Worm (Caenorhabditis elegans) whole organism, L2 larva: Measurements from ENCODE around the gene nfi-1.

Experiments
- Y55F3AM.14 ChIP-seq: fragments of 200-800 bp; sonication (Bioruptor generic); optimal IDR thresholded peaks from 2 replicates; lab custom pipeline; 2018; ENCODE audit warnings: mild to moderate bottlenecking, missing genetic modification characterization, missing compliant biosample characterization
- ZK546.5 ChIP-seq: sonication (generic microtip); optimal IDR thresholded peaks from 2 replicates; lab custom pipeline; 2017; ENCODE audit warnings: missing biosample characterization, missing genetic modification characterization
- alr-1 ChIP-seq: fragments of 150-350 bp; optimal IDR thresholded peaks from 2 replicates; lab custom pipeline; 2014; ENCODE audit warnings: missing biosample characterization, missing genetic modification characterization
- aly-2 ChIP-seq: fragments of 150-350 bp; optimal IDR thresholded peaks from 2 replicates; lab custom pipeline; 2014; ENCODE audit warnings: missing biosample characterization, missing genetic modification characterization
- blmp-1 ChIP-seq: sonication (generic microtip); optimal IDR thresholded peaks from 2 replicates; lab custom pipeline; 2017; ENCODE audit warnings: missing genetic modification characterization, mild to moderate bottlenecking, missing compliant biosample characterization, antibody characterized with exemption, moderate library complexity; ENCODE audit not compliant: insufficient read depth
- ceh-16 ChIP-seq: fragments of 150-350 bp; optimal IDR thresholded peaks from 2 replicates; lab custom pipeline; 2014; ENCODE audit warnings: missing biosample characterization, missing genetic modification characterization
- crh-2 ChIP-seq: sonication (generic microtip); optimal IDR thresholded peaks from 2 replicates; lab custom pipeline; 2017; ENCODE audit warnings: missing biosample characterization, missing genetic modification characterization
- dmd-4 ChIP-seq: sonication (generic microtip); optimal IDR thresholded peaks from 2 replicates; lab custom pipeline; 2017; ENCODE audit warnings: missing biosample characterization, missing genetic modification characterization
- egl-27 ChIP-seq: sonication (generic microtip); optimal IDR thresholded peaks from 3 replicates; lab custom pipeline; 2017; ENCODE audit warnings: missing biosample characterization, missing genetic modification reagents, missing genetic modification characterization
- elt-1 ChIP-seq: fragments of 150-350 bp; optimal IDR thresholded peaks from 2 replicates; lab custom pipeline; 2014; ENCODE audit warnings: missing biosample characterization, missing genetic modification characterization
- fos-1 ChIP-seq: fragments of 150-350 bp; optimal IDR thresholded peaks from 2 replicates; lab custom pipeline; 2014; ENCODE audit warnings: missing biosample characterization, missing genetic modification characterization
- gmeb-1 ChIP-seq: fragments of 150-350 bp; optimal IDR thresholded peaks from 2 replicates; lab custom pipeline; 2014; ENCODE audit warnings: missing biosample characterization, missing genetic modification characterization
- lin-11 ChIP-seq: fragments of 150-350 bp; sonication (generic microtip); optimal IDR thresholded peaks from 2 replicates; lab custom pipeline; 2014; ENCODE audit warnings: missing biosample characterization, missing genetic modification characterization, inconsistent platforms, mixed read lengths
- lin-13 ChIP-seq: fragments of 150-350 bp; optimal IDR thresholded peaks from 2 replicates; lab custom pipeline; 2014; ENCODE audit warnings: missing biosample characterization, missing genetic modification reagents, missing genetic modification characterization
- mab-5 ChIP-seq: fragments of 150-350 bp; optimal IDR thresholded peaks from 2 replicates; lab custom pipeline; 2014; ENCODE audit warnings: missing biosample characterization, missing genetic modification characterization
- mbf-1 ChIP-seq: sonication (generic microtip); optimal IDR thresholded peaks from 2 replicates; lab custom pipeline; 2017; ENCODE audit warnings: missing biosample characterization, missing genetic modification characterization
- mdl-1 ChIP-seq, 2 experiments: fragments of 150-350 bp in 1 of 2; sonication (generic microtip) in 1 of 2; optimal IDR thresholded peaks; 2 replicates each; lab custom pipeline; 2017; ENCODE audit warnings: missing biosample characterization in 2 of 2, missing genetic modification characterization in 2 of 2
- nhr-11 ChIP-seq: fragments of 150-350 bp; optimal IDR thresholded peaks from 2 replicates; lab custom pipeline; 2014; ENCODE audit warnings: missing biosample characterization, missing genetic modification characterization
- nhr-12 ChIP-seq: fragments of 150-350 bp; optimal IDR thresholded peaks from 2 replicates; lab custom pipeline; 2014; ENCODE audit warnings: missing biosample characterization, missing genetic modification characterization
- nhr-129 ChIP-seq: fragments of 150-350 bp; optimal IDR thresholded peaks from 2 replicates; lab custom pipeline; 2014; ENCODE audit warnings: missing biosample characterization, missing genetic modification characterization
- nhr-21 ChIP-seq: fragments of 150-350 bp; optimal IDR thresholded peaks from 2 replicates; lab custom pipeline; 2014; ENCODE audit warnings: missing biosample characterization, missing genetic modification characterization
- nhr-23 ChIP-seq: fragments of 150-350 bp; optimal IDR thresholded peaks from 2 replicates; lab custom pipeline; 2014; ENCODE audit warnings: missing biosample characterization, missing genetic modification reagents, missing genetic modification characterization
- nhr-25 ChIP-seq: fragments of 150-350 bp; sonication (generic microtip); optimal IDR thresholded peaks from 3 replicates; lab custom pipeline; 2014; ENCODE audit warnings: missing biosample characterization, missing genetic modification characterization
- nhr-6 ChIP-seq: fragments of 150-350 bp; optimal IDR thresholded peaks from 2 replicates; lab custom pipeline; 2014; ENCODE audit warnings: missing biosample characterization, missing genetic modification characterization
- nhr-77 ChIP-seq: fragments of 150-350 bp; optimal IDR thresholded peaks from 2 replicates; lab custom pipeline; 2014; ENCODE audit warnings: missing biosample characterization, missing genetic modification characterization
- peb-1 ChIP-seq: fragments of 150-350 bp; optimal IDR thresholded peaks from 2 replicates; lab custom pipeline; 2014; ENCODE audit warnings: missing biosample characterization, missing genetic modification characterization
- sem-4 ChIP-seq: fragments of 150-350 bp; optimal IDR thresholded peaks from 2 replicates; lab custom pipeline; 2014; ENCODE audit warnings: missing biosample characterization, missing genetic modification reagents, missing genetic modification characterization
- sma-3 ChIP-seq: sonication (generic microtip); optimal IDR thresholded peaks from 2 replicates; lab custom pipeline; 2016; ENCODE audit warnings: missing genetic modification reagents, missing genetic modification characterization, missing compliant biosample characterization
- sma-9 ChIP-seq, 2 experiments: fragments of 150-350 bp in 1 of 2; sonication (generic microtip) in 1 of 2; optimal IDR thresholded peaks; 2 replicates each; lab custom pipeline; 2014 to 2016; ENCODE audit warnings: missing genetic modification characterization in 2 of 2, mild to moderate bottlenecking in 1 of 2, missing biosample characterization in 1 of 2, missing compliant biosample characterization in 1 of 2, missing genetic modification reagents in 1 of 2, moderate library complexity in 1 of 2
- snpc-4 ChIP-seq: fragments of 150-350 bp; optimal IDR thresholded peaks from 2 replicates; lab custom pipeline; 2014; ENCODE audit warnings: missing biosample characterization, missing genetic modification characterization
- unc-55 ChIP-seq: fragments of 150-350 bp; sonication (generic microtip); optimal IDR thresholded peaks from 3 replicates; lab custom pipeline; 2014; ENCODE audit warnings: missing biosample characterization, missing genetic modification reagents, missing genetic modification characterization
- unc-62 ChIP-seq: fragments of 150-350 bp; optimal IDR thresholded peaks from 2 replicates; lab custom pipeline; 2014; ENCODE audit warnings: missing biosample characterization, missing genetic modification reagents, missing genetic modification characterization
- ztf-1 ChIP-seq: fragments of 200-800 bp; sonication (Bioruptor generic); conservative IDR thresholded peaks from 2 replicates; pipeline ENCODE4 v1.3.6; 2022; ENCODE audit warnings: missing genetic modification characterization, missing compliant biosample characterization
- ztf-11 ChIP-seq: sonication (generic microtip); optimal IDR thresholded peaks from 2 replicates; lab custom pipeline; 2017; ENCODE audit warnings: missing biosample characterization, missing genetic modification characterization

The nfi-1 gene

DNA sequence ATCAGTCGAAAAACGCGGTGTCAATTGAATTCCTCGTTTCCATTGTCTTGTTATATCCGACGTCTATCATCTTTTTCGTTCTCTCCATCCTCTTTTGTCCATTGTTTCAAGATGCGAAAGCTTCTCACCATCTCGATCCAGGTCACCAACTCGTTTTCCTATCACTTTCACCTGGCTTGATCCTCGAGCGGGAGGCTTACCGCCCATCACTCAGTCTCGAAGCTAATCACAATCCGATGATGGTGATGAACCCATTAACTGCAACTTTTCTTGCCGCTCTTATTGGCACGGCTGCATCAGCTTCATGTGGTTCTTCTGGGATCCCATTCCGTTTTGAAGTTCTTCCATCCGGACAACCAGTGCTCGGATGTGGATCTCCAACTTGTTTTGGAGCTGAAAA, 7.0 kb upstream of the nfi-1 start, which contains the start of gene wrt-1:
wrt-1 (plus strand) TSS at position 53 of the 400 bp plus-strand sequence.
- TF ChIP-seq nhr-12: no peak
- no peak for TF ChIP-seq ceh-16
- TF ChIP-seq nhr-21 (tag; lab: Kevin White, UChicago): peak; percentile 12
- TF ChIP-seq egl-27: no peak
- TF ChIP-seq nhr-23 (tag; lab: Kevin White, UChicago): no peak
- TF ChIP-seq peb-1: no peak
- TF ChIP-seq lin-13 (GFP tag; lab: Kevin White, UChicago): no peak
- no peak for TF ChIP-seq sem-4 (tag; lab: Kevin White, UChicago)
- no peak for TF ChIP-seq aly-2 (tag; lab: Kevin White, UChicago)
- TF ChIP-seq fos-1: no peak
- TF ChIP-seq nhr-6 (tag; lab: Kevin White, UChicago): no peak
- TF ChIP-seq mbf-1 (tag; lab: Kevin White, UChicago): no peak
- no peak for TF ChIP-seq crh-2 (tag; lab: Kevin White, UChicago)
- TF ChIP-seq snpc-4: no peak
- peak; percentile 5 for TF ChIP-seq blmp-1 (tag; lab: Kevin White, UChicago)
- TF ChIP-seq mdl-1 (tag; optimal IDR thresholded peaks at IDR 0.05; lab: Kevin White, UChicago): no peak

DNA sequence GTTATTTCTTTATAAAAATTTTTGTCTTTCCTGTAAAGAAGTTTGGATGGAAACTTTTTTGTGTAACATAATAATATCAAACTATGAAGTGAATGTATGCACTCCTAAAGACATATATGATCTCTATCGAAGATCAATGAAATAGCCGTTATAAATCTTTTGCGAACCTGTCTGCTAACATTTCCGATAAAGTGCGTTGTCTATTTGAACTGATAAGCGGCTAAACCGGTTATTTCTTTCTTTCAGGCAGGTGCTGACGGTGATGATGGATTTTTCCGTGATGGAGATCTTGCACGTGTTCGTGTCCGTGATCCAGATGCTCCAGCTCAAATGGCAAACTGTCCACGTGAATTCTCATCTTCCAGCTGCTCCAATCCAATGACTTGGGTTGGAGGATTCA, 6.5 kb upstream of the nfi-1 start:
- no peak for TF ChIP-seq nhr-23 (tag; lab: Kevin White, UChicago)
- no peak for TF ChIP-seq Y55F3AM.14 (GFP tag; lab: Kevin White, UChicago)
- peak; percentile 51 for TF ChIP-seq nhr-21 (tag; lab: Kevin White, UChicago)
- peak; percentile 54 for TF ChIP-seq sma-9 (GFP tag; optimal IDR thresholded peaks at IDR 0.05; lab: Kevin White, UChicago)
- no peak for TF ChIP-seq sma-9 (tag; optimal IDR thresholded peaks at IDR 0.05; lab: Kevin White, UChicago)
- peak; percentile 29 for TF ChIP-seq nhr-25 (tag; lab: Kevin White, UChicago)
- no peak for TF ChIP-seq egl-27
- no peak for TF ChIP-seq elt-1
- no peak for TF ChIP-seq dmd-4 (tag; lab: Kevin White, UChicago)

DNA sequence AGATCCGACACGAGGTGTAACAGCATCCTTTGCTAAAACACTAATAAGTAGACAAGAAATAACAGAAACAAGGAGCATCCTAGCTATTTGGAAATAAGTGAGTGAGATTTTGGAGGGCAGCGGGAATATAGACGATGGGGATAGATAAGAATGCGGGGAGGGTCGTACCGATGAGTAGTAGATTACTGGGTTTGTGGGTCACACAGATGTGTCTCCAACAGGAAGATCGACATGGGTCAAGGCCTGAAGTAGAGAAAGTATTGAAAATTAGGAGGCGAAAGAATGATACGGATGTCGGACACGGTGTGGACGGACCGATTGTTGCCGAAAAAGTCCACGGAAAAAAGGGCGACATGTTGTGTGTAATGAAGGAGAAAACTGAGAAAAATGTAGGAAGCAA, 3.6 kb upstream of the nfi-1 start, which contains the start of gene wrt-10:
wrt-10 (minus strand) TSS at position 195 of the 400 bp plus-strand sequence.
- TF ChIP-seq elt-1 (peak; percentile 53), nhr-77 (no peak), sma-9 (GFP tag; optimal IDR thresholded peaks at IDR 0.05; lab: Kevin White, UChicago) (peak; percentile 23), sma-9 (tag; optimal IDR thresholded peaks at IDR 0.05; lab: Kevin White, UChicago) (no peak), mdl-1 (tag; optimal IDR thresholded peaks at IDR 0.05; lab: Kevin White, UChicago) (no peak), ceh-16 (peak; percentile 44)

DNA sequence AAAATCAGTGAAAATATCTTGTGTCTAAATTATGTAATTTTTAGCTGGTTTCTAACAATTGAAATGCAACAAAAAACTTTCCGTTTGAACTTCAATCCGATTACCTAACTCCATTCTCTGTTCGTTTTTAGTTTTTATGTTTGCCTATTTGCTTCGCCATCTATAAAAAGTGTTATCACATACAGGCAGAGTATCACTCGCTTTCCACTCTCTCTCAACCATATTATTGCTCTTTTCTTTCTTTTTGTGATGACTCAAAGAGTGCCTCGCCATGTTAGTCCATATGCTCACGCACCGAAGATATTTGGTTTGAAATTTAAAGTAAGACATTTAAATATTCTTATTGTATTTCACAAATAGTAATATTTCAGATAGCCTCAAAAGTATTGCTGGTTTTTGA, 3.0 kb upstream of the nfi-1 start, which contains the start of gene ZK1290.13:
ZK1290.13 (plus strand) TSS at position 73 of the 400 bp plus-strand sequence.
- TF ChIP-seq fos-1 (peak; percentile 70), ztf-1 (GFP tag; lab: Robert Waterston, UW) (no peak), crh-2 (tag; lab: Kevin White, UChicago) (peak; percentile 14)

DNA sequence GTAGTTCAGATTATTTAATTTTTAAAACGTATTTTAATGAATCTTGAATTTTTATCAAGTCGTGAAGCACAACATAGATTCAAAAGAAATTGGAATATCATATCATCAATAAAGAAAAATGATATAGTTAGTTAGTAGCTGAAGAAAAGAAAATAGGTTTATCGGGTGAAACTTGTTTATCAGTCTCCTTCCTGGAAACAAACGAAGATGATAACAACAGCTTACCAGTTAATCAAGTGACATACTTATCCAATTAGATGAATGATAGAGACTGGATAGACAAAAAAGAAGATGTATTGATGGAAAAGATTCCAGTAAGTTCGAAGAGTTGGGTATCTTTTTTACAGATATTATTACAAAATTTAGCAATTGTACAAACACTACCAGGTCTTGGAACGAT, 5.0 kb downstream of the nfi-1 start:
- TF ChIP-seq nhr-129 (tag; lab: Kevin White, UChicago) (no peak), ZK546.5 (no peak), ztf-1 (GFP tag; lab: Robert Waterston, UW) (no peak), snpc-4 (no peak), lin-11 (tag; lab: Kevin White, UChicago) (no peak), unc-62 (GFP tag; lab: Kevin White, UChicago) (no peak), mab-5 (no peak), alr-1 (tag; lab: Kevin White, UChicago) (no peak), unc-55 (GFP tag; lab: Kevin White, UChicago) (no peak)

DNA sequence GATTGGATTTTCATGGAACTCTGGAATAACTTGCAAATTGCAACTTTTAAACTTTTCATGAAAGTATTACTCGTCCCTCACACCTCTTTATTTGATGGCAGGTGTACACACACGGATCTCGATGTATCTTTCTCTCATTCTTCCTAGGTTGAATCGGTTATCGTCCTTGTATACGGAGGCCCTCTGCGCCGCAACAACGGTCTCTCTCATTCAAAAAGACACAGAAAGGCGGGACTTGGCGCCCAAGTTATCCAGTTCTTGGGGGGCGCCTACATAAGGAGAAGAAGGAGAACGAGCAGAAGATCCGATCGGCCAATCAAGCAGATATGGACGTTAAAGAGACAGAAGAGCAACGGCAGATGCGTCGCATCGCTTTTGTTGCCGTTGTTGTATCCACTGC, 5.8 kb downstream of the nfi-1 start, which contains the start of gene rol-8:
rol-8 (plus strand) TSS at position 301 of the 400 bp plus-strand sequence.
- no peak for TF ChIP-seq ztf-11
- TF ChIP-seq crh-2 (tag; lab: Kevin White, UChicago): no peak
- no peak for TF ChIP-seq sma-3
- no peak for TF ChIP-seq nhr-11 (tag; lab: Kevin White, UChicago)
- TF ChIP-seq ZK546.5: no peak
- TF ChIP-seq dmd-4 (tag; lab: Kevin White, UChicago): no peak
- TF ChIP-seq nhr-21 (tag; lab: Kevin White, UChicago): no peak
- no peak for TF ChIP-seq mbf-1 (tag; lab: Kevin White, UChicago)
- TF ChIP-seq nhr-77: no peak
- TF ChIP-seq gmeb-1 (tag; lab: Kevin White, UChicago): no peak
- no peak for TF ChIP-seq aly-2 (tag; lab: Kevin White, UChicago)
- TF ChIP-seq unc-55 (GFP tag; lab: Kevin White, UChicago): no peak
